Worm (Caenorhabditis elegans) whole organism, L4 larva: ENCODE data around the gene Y48D7A.1.

Experiments
- F26F4.8 ChIP-seq: fragments of 200-800 bp; sonication (Bioruptor generic); conservative IDR thresholded peaks from 2 replicates; pipeline ENCODE4 v1.3.6; 2022; ENCODE audit warnings: missing genetic modification characterization, missing compliant biosample characterization
- F37D6.2 ChIP-seq: sonication (generic microtip); optimal IDR thresholded peaks from 2 replicates; lab custom pipeline; 2016; ENCODE audit warnings: mild to moderate bottlenecking, missing genetic modification characterization, missing compliant biosample characterization
- F44E2.7 ChIP-seq: fragments of 200-800 bp; sonication (Bioruptor generic); IDR thresholded peaks from 2 replicates; pipeline ENCODE4 v2.1.2; 2022; ENCODE audit warnings: missing genetic modification characterization, missing compliant biosample characterization
- R02D3.7 ChIP-seq: fragments of 150-350 bp; sonication (generic microtip); optimal IDR thresholded peaks from 3 replicates; lab custom pipeline; 2014; ENCODE audit warnings: missing biosample characterization, missing genetic modification characterization
- aly-2 ChIP-seq: sonication (generic microtip); optimal IDR thresholded peaks from 2 replicates; lab custom pipeline; 2018; ENCODE audit warnings: missing biosample characterization, missing genetic modification characterization
- ceh-20 ChIP-seq: fragments of 200-800 bp; sonication (Bioruptor generic); IDR thresholded peaks from 2 replicates; pipeline ENCODE4 v1.3.6; 2022; ENCODE audit warnings: missing genetic modification reagents, missing genetic modification characterization, missing compliant biosample characterization
- ceh-28 ChIP-seq: fragments of 150-350 bp; optimal IDR thresholded peaks from 2 replicates; lab custom pipeline; 2014; ENCODE audit warnings: missing biosample characterization, missing genetic modification reagents, missing genetic modification characterization
- ceh-32 ChIP-seq: sonication (generic microtip); optimal IDR thresholded peaks from 2 replicates; lab custom pipeline; 2016; ENCODE audit warnings: mild to moderate bottlenecking, missing genetic modification characterization, missing compliant biosample characterization; ENCODE audit not compliant: poor library complexity
- cey-2 ChIP-seq: sonication (generic microtip); optimal IDR thresholded peaks from 3 replicates; lab custom pipeline; 2017; ENCODE audit warnings: missing genetic modification characterization, mild to moderate bottlenecking, missing compliant biosample characterization, antibody characterized with exemption, borderline replicate concordance; ENCODE audit not compliant: insufficient read depth
- daf-12 ChIP-seq: fragments of 150-350 bp; optimal IDR thresholded peaks from 2 replicates; lab custom pipeline; 2014; ENCODE audit warnings: missing biosample characterization, missing genetic modification reagents, missing genetic modification characterization
- dmd-6 ChIP-seq: fragments of 200-800 bp; sonication (Bioruptor generic); IDR thresholded peaks from 2 replicates; pipeline ENCODE4 v1.3.6; 2022; ENCODE audit warnings: missing genetic modification reagents, missing genetic modification characterization, missing compliant biosample characterization
- dmd-8 ChIP-seq: fragments of 200-800 bp; sonication (Bioruptor generic); IDR thresholded peaks from 2 replicates; pipeline ENCODE4 v1.3.6; 2022; ENCODE audit warnings: missing genetic modification characterization, missing compliant biosample characterization
- dpl-1 ChIP-seq: fragments of 150-350 bp; optimal IDR thresholded peaks from 2 replicates; lab custom pipeline; 2014; ENCODE audit warnings: missing biosample characterization, missing genetic modification reagents, missing genetic modification characterization
- dve-1 ChIP-seq: sonication (generic microtip); optimal IDR thresholded peaks from 2 replicates; lab custom pipeline; 2017; ENCODE audit warnings: antibody characterized with exemption, mild to moderate bottlenecking, missing genetic modification characterization, missing compliant biosample characterization; ENCODE audit not compliant: insufficient read depth
- fkh-10 ChIP-seq: fragments of 150-350 bp; optimal IDR thresholded peaks from 2 replicates; lab custom pipeline; 2014; ENCODE audit warnings: missing biosample characterization, missing genetic modification reagents, missing genetic modification characterization
- fos-1 ChIP-seq: fragments of 150-350 bp; optimal IDR thresholded peaks from 2 replicates; lab custom pipeline; 2014; ENCODE audit warnings: missing biosample characterization, missing genetic modification characterization
- jun-1 ChIP-seq: fragments of 150-350 bp; optimal IDR thresholded peaks from 2 replicates; lab custom pipeline; 2014; ENCODE audit warnings: missing biosample characterization, missing genetic modification reagents, missing genetic modification characterization
- lin-1 ChIP-seq: fragments of 200-800 bp; sonication (Bioruptor generic); IDR thresholded peaks from 2 replicates; pipeline ENCODE4 v1.3.6; 2022; ENCODE audit warnings: missing genetic modification reagents, missing genetic modification characterization, missing compliant biosample characterization
- lin-13 ChIP-seq: fragments of 150-350 bp; optimal IDR thresholded peaks from 2 replicates; lab custom pipeline; 2014; ENCODE audit warnings: missing biosample characterization, missing genetic modification reagents, missing genetic modification characterization
- lin-15B ChIP-seq: fragments of 150-350 bp; sonication (generic microtip); optimal IDR thresholded peaks from 3 replicates; lab custom pipeline; 2014; ENCODE audit warnings: missing biosample characterization, missing genetic modification characterization
- lir-3 ChIP-seq: sonication (generic microtip); optimal IDR thresholded peaks from 2 replicates; lab custom pipeline; 2016; ENCODE audit warnings: mild to moderate bottlenecking, missing genetic modification characterization, missing compliant biosample characterization
- madf-5 ChIP-seq, 2 experiments: fragments of 200-800 bp; sonication (Bioruptor generic); IDR thresholded peaks; 2 replicates each; pipeline ENCODE4 v1.3.6; 2022; ENCODE audit warnings: missing compliant biosample characterization in 2 of 2, missing genetic modification characterization in 2 of 2
- madf-9 ChIP-seq: fragments of 200-800 bp; sonication (Bioruptor generic); conservative IDR thresholded peaks from 2 replicates; pipeline ENCODE4 v1.3.6; 2022; ENCODE audit warnings: missing genetic modification reagents, missing genetic modification characterization, missing compliant biosample characterization
- mdt-29 ChIP-seq: fragments of 200-800 bp; sonication (Bioruptor generic); IDR thresholded peaks from 2 replicates; pipeline ENCODE4 v1.3.6; 2022; ENCODE audit warnings: missing genetic modification reagents, missing genetic modification characterization, missing compliant biosample characterization
- mep-1 ChIP-seq: fragments of 150-350 bp; sonication (generic microtip); optimal IDR thresholded peaks from 3 replicates; lab custom pipeline; 2014; ENCODE audit warnings: missing biosample characterization, missing genetic modification characterization
- mes-2 ChIP-seq: sonication (generic microtip); optimal IDR thresholded peaks from 2 replicates; lab custom pipeline; 2016; ENCODE audit warnings: missing genotype, mild to moderate bottlenecking, missing genetic modification characterization, missing compliant biosample characterization; ENCODE audit not compliant: poor library complexity, severe bottlenecking
- mxl-2 ChIP-seq: fragments of 200-800 bp; sonication (Bioruptor generic); conservative IDR thresholded peaks from 2 replicates; pipeline ENCODE4 v1.3.6; 2022; ENCODE audit warnings: missing genetic modification reagents, missing genetic modification characterization, missing compliant biosample characterization
- nhr-10 ChIP-seq: fragments of 150-350 bp; optimal IDR thresholded peaks from 2 replicates; lab custom pipeline; 2014; ENCODE audit warnings: missing biosample characterization, missing genetic modification characterization
- nhr-237 ChIP-seq: sonication (generic microtip); optimal IDR thresholded peaks from 2 replicates; lab custom pipeline; 2017; ENCODE audit warnings: missing biosample characterization, missing genetic modification characterization
- nhr-28 ChIP-seq: fragments of 150-350 bp; optimal IDR thresholded peaks from 2 replicates; lab custom pipeline; 2014; ENCODE audit warnings: missing biosample characterization, missing genetic modification characterization
- nhr-41 ChIP-seq: fragments of 200-800 bp; sonication (Bioruptor generic); IDR thresholded peaks from 2 replicates; pipeline ENCODE4 v1.3.6; 2022; ENCODE audit warnings: missing genetic modification reagents, missing genetic modification characterization, missing compliant biosample characterization
- nhr-48 ChIP-seq: sonication (generic microtip); optimal IDR thresholded peaks from 2 replicates; lab custom pipeline; 2016; ENCODE audit warnings: mild to moderate bottlenecking, missing genetic modification characterization, missing compliant biosample characterization
- nhr-6 ChIP-seq: fragments of 150-350 bp; optimal IDR thresholded peaks from 2 replicates; lab custom pipeline; 2014; ENCODE audit warnings: missing biosample characterization, missing genetic modification characterization
- pqm-1 ChIP-seq: sonication (generic microtip); optimal IDR thresholded peaks from 2 replicates; lab custom pipeline; 2017; ENCODE audit warnings: missing biosample characterization, missing genetic modification characterization
- rbr-2 ChIP-seq: sonication (generic microtip); optimal IDR thresholded peaks from 2 replicates; lab custom pipeline; 2016; ENCODE audit warnings: missing genotype, missing genetic modification characterization, missing compliant biosample characterization
- saeg-2 ChIP-seq: fragments of 200-800 bp; sonication (Bioruptor generic); IDR thresholded peaks from 2 replicates; pipeline ENCODE4 v1.3.6; 2022; ENCODE audit warnings: missing genetic modification reagents, missing genetic modification characterization, missing compliant biosample characterization
- set-16 ChIP-seq: fragments of 200-800 bp; sonication (Bioruptor generic); IDR thresholded peaks from 2 replicates; pipeline ENCODE4 v1.3.6; 2022; ENCODE audit warnings: missing genetic modification reagents, missing genetic modification characterization, missing compliant biosample characterization
- snpc-1.2 ChIP-seq: fragments of 200-800 bp; sonication (Bioruptor generic); IDR thresholded peaks from 2 replicates; pipeline ENCODE4 v1.3.6; 2022; ENCODE audit warnings: missing genetic modification reagents, missing genetic modification characterization, missing compliant biosample characterization
- snpc-4 ChIP-seq: fragments of 150-350 bp; optimal IDR thresholded peaks from 2 replicates; lab custom pipeline; 2014; ENCODE audit warnings: missing biosample characterization, missing genetic modification characterization
- tra-1 ChIP-seq: fragments of 200-800 bp; sonication (Bioruptor generic); IDR thresholded peaks from 2 replicates; pipeline ENCODE4 v1.3.6; 2022; ENCODE audit warnings: missing genetic modification reagents, missing genetic modification characterization, missing compliant biosample characterization
- unc-130 ChIP-seq: sonication (generic microtip); optimal IDR thresholded peaks from 2 replicates; lab custom pipeline; 2016; ENCODE audit warnings: missing genetic modification reagents, missing genetic modification characterization, missing compliant biosample characterization
- unc-62 ChIP-seq, 3 experiments: fragments of 150-350 bp in 1 of 3; sonication (generic microtip); optimal IDR thresholded peaks in 2 of 3; peaks in 1 of 3; 1 replicate in 1 of 3; 2 replicates in 2 of 3; lab custom pipeline; 2014 to 2017; ENCODE audit warnings: missing biosample characterization in 3 of 3, missing genetic modification characterization in 3 of 3, missing genetic modification reagents in 3 of 3, missing genotype in 1 of 3
- vab-7 ChIP-seq: fragments of 200-800 bp; sonication (Bioruptor generic); IDR thresholded peaks from 2 replicates; pipeline ENCODE4 v1.3.6; 2022; ENCODE audit warnings: missing genetic modification reagents, missing genetic modification characterization, missing compliant biosample characterization
- zip-2 ChIP-seq: fragments of 150-350 bp; optimal IDR thresholded peaks from 2 replicates; lab custom pipeline; 2014; ENCODE audit warnings: missing biosample characterization, missing genetic modification characterization
- ztf-11 ChIP-seq: fragments of 150-350 bp; optimal IDR thresholded peaks from 2 replicates; lab custom pipeline; 2014; ENCODE audit warnings: missing biosample characterization, missing genetic modification characterization

Gene Y48D7A.1

ce11 chrX:3031484-3031883 lies 22.2 kb downstream of the Y48D7A.1 start, which contains the start of gene clec-265 (continued):
- TF ChIP-seq ceh-28 (tag; lab: Kevin White, UChicago) (no peak), daf-12 (tag; lab: Kevin White, UChicago) (no peak), nhr-6 (peak; percentile 79), lin-1 (0 out of 2 replicates have a peak, but pooled peaks have one; percentile 20), dve-1 (tag; lab: Kevin White, UChicago) (peak; percentile 72), tra-1 (GFP tag; lab: Robert Waterston, UW) (0 out of 2 replicates have a peak, but pooled peaks have one; percentile 41)

ce11 chrX:3033492-3033891 lies 24.2 kb downstream of the Y48D7A.1 start:
- TF ChIP-seq pqm-1 (no peak), unc-62 (GFP tag; optimal IDR thresholded peaks at IDR 0.05 in 1 of 2; lab: Kevin White, UChicago) (peak in 1 of 2 experiments; percentile 7), unc-62 (tag; optimal IDR thresholded peaks at IDR 0.05; lab: Kevin White, UChicago) (no peak)

ce11 chrX:3034203-3034602 lies 24.9 kb downstream of the Y48D7A.1 start, which contains the start of gene M02F4.2:
M02F4.2 (minus strand) TSS chrX:3034303.
- TF ChIP-seq mep-1 (tag; lab: Kevin White, UChicago) (no peak), mxl-2 (no peak), jun-1 (tag; lab: Kevin White, UChicago) (no peak), ceh-20 (GFP tag; lab: Robert Waterston, UW) (no peak), snpc-1.2 (GFP tag; lab: Robert Waterston, UW) (no peak), set-16 (no peak), nhr-28 (tag; lab: Kevin White, UChicago) (no peak), mdt-29 (GFP tag; lab: Robert Waterston, UW) (no peak), lir-3 (tag; lab: Kevin White, UChicago) (no peak), fos-1 (no peak), nhr-10 (tag; lab: Kevin White, UChicago) (no peak), fkh-10 (no peak), saeg-2 (GFP tag; lab: Robert Waterston, UW) (no peak)
- TF ChIP-seq, all 104 proteins: peak for 0

ce11 chrX:3035972-3036379 lies 26.7 kb downstream of the Y48D7A.1 start:
- no peak for TF ChIP-seq snpc-4 (tag; lab: Kevin White, UChicago)
- peak; percentile 71 for TF ChIP-seq unc-130
- peak; percentile 99 for TF ChIP-seq nhr-41 (GFP tag; lab: Robert Waterston, UW)
- TF ChIP-seq lin-13 (GFP tag; lab: Kevin White, UChicago), result peak; percentile 83
- peak; percentile 99 for TF ChIP-seq vab-7 (GFP tag; lab: Robert Waterston, UW)
- peak; percentile 1 for TF ChIP-seq nhr-237 (tag; lab: Kevin White, UChicago)
- TF ChIP-seq mep-1 (tag; lab: Kevin White, UChicago), result peak; percentile 97
- TF ChIP-seq lir-3 (tag; lab: Kevin White, UChicago), result peak; percentile 89
- peak; percentile 32; the same call in 1 of the 2 replicates for TF ChIP-seq set-16
- TF ChIP-seq F26F4.8 (GFP tag; lab: Robert Waterston, UW), result peak; percentile 97
- peak; percentile 3 for TF ChIP-seq cey-2 (tag; lab: Kevin White, UChicago)
- peak; percentile 99 for TF ChIP-seq F44E2.7 (GFP tag; lab: Robert Waterston, UW)
- TF ChIP-seq F37D6.2, result peak; percentile 94
- peak; percentile 87 for TF ChIP-seq zip-2 (tag; lab: Kevin White, UChicago)
- peak; percentile 92 for TF ChIP-seq dmd-6 (GFP tag; lab: Robert Waterston, UW)
- TF ChIP-seq R02D3.7, result peak; percentile 29
- no peak for TF ChIP-seq ztf-11
- no peak for TF ChIP-seq aly-2 (tag; lab: Kevin White, UChicago)
- TF ChIP-seq ceh-32, result peak; percentile 86
- peak; percentile 91 for TF ChIP-seq jun-1 (tag; lab: Kevin White, UChicago)
- peak; percentile 96 to 98 for TF ChIP-seq madf-5 (GFP tag; IDR thresholded peaks at IDR 0.05; lab: Robert Waterston, UW)
- peak; percentile 95 for TF ChIP-seq saeg-2 (GFP tag; lab: Robert Waterston, UW)
- TF ChIP-seq mes-2, result peak; percentile 83
- TF ChIP-seq ceh-20 (GFP tag; lab: Robert Waterston, UW), result peak; percentile 96
- no peak for TF ChIP-seq lin-15B (tag; lab: Kevin White, UChicago)
- TF ChIP-seq madf-9 (GFP tag; lab: Robert Waterston, UW), result peak; percentile 97
- peak; percentile 89 for TF ChIP-seq nhr-48
- peak; percentile 51 for TF ChIP-seq dpl-1 (GFP tag; lab: Kevin White, UChicago)
- TF ChIP-seq fos-1, result no peak
- peak; percentile 100 for TF ChIP-seq dmd-8
- TF ChIP-seq rbr-2, result peak; percentile 95
